Fruit fly (Drosophila melanogaster): Measurements from ENCODE around the gene Atg101.

- TF ChIP-seq OdsH (GFP tag; optimal IDR thresholded peaks at IDR 0.05) = no peak
- TF ChIP-seq dmrt93B (GFP tag; optimal IDR thresholded peaks at IDR 0.05) = no peak
- no peak for TF ChIP-seq dsf (GFP tag; optimal IDR thresholded peaks at IDR 0.05; ENCODE audit: borderline replicate concordance)
- TF ChIP-seq h (GFP tag; optimal IDR thresholded peaks at IDR 0.05) = peak; percentile 42
- peak; percentile 25 for TF ChIP-seq Sp1 (GFP tag; optimal IDR thresholded peaks at IDR 0.05)
- TF ChIP-seq Abd-B (GFP tag; optimal IDR thresholded peaks at IDR 0.05) = no peak
- TF ChIP-seq fru (GFP tag; optimal IDR thresholded peaks at IDR 0.05) = peak; percentile 14
Observed at dm6 chrX:18776976-18777925, 14.2 kb upstream of the Atg101 start.
